Worm (Caenorhabditis elegans): ENCODE results near the gene F31D5.6.
A peak's percentile ranks its signal among the peaks of the same experiment; 100 is the strongest.

Gene F31D5.6

DNA sequence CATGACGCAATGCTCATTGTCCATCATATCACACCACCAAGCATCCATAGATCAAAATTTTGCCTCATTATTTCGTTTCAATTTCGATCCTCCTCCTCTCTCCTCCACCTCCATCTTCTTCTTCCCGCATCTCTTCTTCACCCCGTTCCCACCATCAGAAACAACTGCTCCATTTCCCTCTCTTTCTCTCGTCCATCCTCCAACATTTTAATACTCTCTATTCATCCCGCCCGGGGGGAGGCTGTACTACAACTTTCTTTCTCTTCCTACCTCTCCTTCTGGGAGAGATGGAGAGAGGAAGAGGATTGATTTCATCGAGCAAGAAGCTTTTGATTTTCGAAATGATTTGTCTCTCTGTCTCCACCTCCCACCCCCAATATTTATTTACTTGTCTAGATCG lies 25.5 kb upstream of the F31D5.6 start:
- no peak for TF ChIP-seq ets-4 (GFP tag; optimal IDR thresholded peaks at IDR 0.05)
- no peak for TF ChIP-seq gei-17 (GFP tag; optimal IDR thresholded peaks at IDR 0.05)
- no peak for TF ChIP-seq Y79H2A.3 (GFP tag; conservative IDR thresholded peaks at IDR 0.05)
- TF ChIP-seq D2030.7 (GFP tag; IDR thresholded peaks at IDR 0.05): no peak
- TF ChIP-seq lsl-1 (GFP tag; optimal IDR thresholded peaks at IDR 0.05): no peak
- no peak for TF ChIP-seq Y67H2A.10 (GFP tag; conservative IDR thresholded peaks at IDR 0.05)
- no peak for TF ChIP-seq K12H6.12 (tag; optimal IDR thresholded peaks at IDR 0.05)
- TF ChIP-seq F22D6.2 (tag; optimal IDR thresholded peaks at IDR 0.05): no peak
- TF ChIP-seq snpc-3.4 (tag; optimal IDR thresholded peaks at IDR 0.05): no peak
- TF ChIP-seq mxl-1 (tag; optimal IDR thresholded peaks at IDR 0.05): no peak
- TF ChIP-seq ceh-91 (GFP tag; IDR thresholded peaks at IDR 0.05): no peak
- TF ChIP-seq xnd-1 (tag; optimal IDR thresholded peaks at IDR 0.05): no peak

- no peak for TF ChIP-seq ztf-26 (tag; optimal IDR thresholded peaks at IDR 0.05)
- TF ChIP-seq Y79H2A.3 (GFP tag; conservative IDR thresholded peaks at IDR 0.05): no peak
- TF ChIP-seq C06A6.2 (GFP tag; conservative IDR thresholded peaks at IDR 0.05): no peak
- no peak for TF ChIP-seq ztf-25 (GFP tag; IDR thresholded peaks at IDR 0.05)
- TF ChIP-seq dpl-1 (GFP tag; optimal IDR thresholded peaks at IDR 0.05): no peak
- no peak for TF ChIP-seq nfya-1 (tag; optimal IDR thresholded peaks at IDR 0.05; ENCODE audit: borderline replicate concordance, insufficient read depth)
- TF ChIP-seq let-607 (tag; optimal IDR thresholded peaks at IDR 0.05): no peak
- TF ChIP-seq F55B11.4 (tag; optimal IDR thresholded peaks at IDR 0.05; ENCODE audit: borderline replicate concordance, insufficient read depth): no peak
- TF ChIP-seq T07F8.4 (tag; optimal IDR thresholded peaks at IDR 0.05): no peak
- no peak for TF ChIP-seq bed-1 (GFP tag; IDR thresholded peaks at IDR 0.05)
- TF ChIP-seq repo-1 (tag; optimal IDR thresholded peaks at IDR 0.05): no peak
- TF ChIP-seq Y56A3A.18 (GFP tag; IDR thresholded peaks at IDR 0.05): no peak
- no peak for TF ChIP-seq B0261.1 (tag; optimal IDR thresholded peaks at IDR 0.05)
- no peak for TF ChIP-seq aptf-3 (GFP tag; IDR thresholded peaks at IDR 0.05)
- TF ChIP-seq snpc-1.3 (tag; optimal IDR thresholded peaks at IDR 0.05; ENCODE audit: insufficient read depth): no peak
- TF ChIP-seq cebp-2 (GFP tag; IDR thresholded peaks at IDR 0.05): no peak
Observed at ce11 chrII:4186364-4186763, 23.1 kb upstream of the F31D5.6 start, which contains the start of gene cpna-1. Gene cpna-1, plus strand, starts transcription at chrII:4186664.

ce11 chrII:4194127-4194526 lies 15.4 kb upstream of the F31D5.6 start, which contains the start of gene mth-2:
Gene mth-2, minus strand, starts transcription at chrII:4194314.
- no peak for TF ChIP-seq lsl-1 (GFP tag; optimal IDR thresholded peaks at IDR 0.05)
- TF ChIP-seq Y53F4B.3 (GFP tag; IDR thresholded peaks at IDR 0.05): no peak
- TF ChIP-seq cebp-2 (GFP tag; IDR thresholded peaks at IDR 0.05): no peak
- TF ChIP-seq nfyb-1 (GFP tag; IDR thresholded peaks at IDR 0.05): peak; percentile 34; the same call in 1 of the 2 replicates
- TF ChIP-seq ceh-100 (GFP tag; IDR thresholded peaks at IDR 0.05): no peak
- no peak for TF ChIP-seq athp-1 (tag; optimal IDR thresholded peaks at IDR 0.05)
- no peak for TF ChIP-seq hmg-20 (GFP tag; IDR thresholded peaks at IDR 0.05)
- TF ChIP-seq sea-2 (GFP tag; IDR thresholded peaks at IDR 0.05): no peak
- no peak for TF ChIP-seq B0261.1 (tag; optimal IDR thresholded peaks at IDR 0.05)
- no peak for TF ChIP-seq snpc-1.1 (tag; optimal IDR thresholded peaks at IDR 0.05; ENCODE audit: insufficient read depth)
- no peak for TF ChIP-seq F57C9.4 (tag; optimal IDR thresholded peaks at IDR 0.05)
- TF ChIP-seq dox-1 (GFP tag; IDR thresholded peaks at IDR 0.05): peak; percentile 63
- TF ChIP-seq bed-1 (GFP tag; IDR thresholded peaks at IDR 0.05): no peak
- TF ChIP-seq hsf-1 (GFP tag; IDR thresholded peaks at IDR 0.05): no peak
- no peak for TF ChIP-seq F37B4.10 (GFP tag; IDR thresholded peaks at IDR 0.05)
- TF ChIP-seq mcd-1 (GFP tag; IDR thresholded peaks at IDR 0.05): no peak
- TF ChIP-seq nhr-80 (tag; optimal IDR thresholded peaks at IDR 0.05): peak; percentile 94
- TF ChIP-seq F52B5.7 (tag; optimal IDR thresholded peaks at IDR 0.05): no peak
- 0 out of 2 replicates have a peak, but pooled peaks have one; percentile 34 for TF ChIP-seq B0336.3 (GFP tag; IDR thresholded peaks at IDR 0.05)
- TF ChIP-seq dpl-1 (GFP tag; optimal IDR thresholded peaks at IDR 0.05): no peak

Measured in whole organism, young adult.